Fruit fly (Drosophila melanogaster): ENCODE measurements around the gene fd3F.

fd3F gene

dm6 chrX:3811340-3811788 is 9.2 kb downstream of the fd3F start, which contains the start of gene ec (continued):
- TF ChIP-seq Abd-B (GFP tag; optimal IDR thresholded peaks at IDR 0.05) (no peak), ci (GFP tag; IDR thresholded peaks at IDR 0.05) (peak; percentile 57; the same call in 2 of the 3 replicates), unc-4 (GFP tag; IDR thresholded peaks at IDR 0.05; ENCODE audit: partially characterized antibody) (peak; percentile 35), pb (GFP tag; optimal IDR thresholded peaks at IDR 0.05) (no peak), Dip3 (GFP tag; optimal IDR thresholded peaks at IDR 0.05) (peak; percentile 35), sug (tag; optimal IDR thresholded peaks at IDR 0.05) (peak; percentile 11), Trl (optimal IDR thresholded peaks at IDR 0.05) (peak; percentile 4 to 42), Trl (GFP tag; optimal IDR thresholded peaks at IDR 0.05) (peak; percentile 62), Sry-δ (GFP tag; optimal IDR thresholded peaks at IDR 0.05) (peak; percentile 63), CG8924 (tag; optimal IDR thresholded peaks at IDR 0.05) (peak; percentile 44), Adf1 (GFP tag; IDR thresholded peaks at IDR 0.05) (peak; percentile 36; the same call in 1 of the 2 replicates), Gsc (GFP tag; IDR thresholded peaks at IDR 0.05) (no peak), CG6854 (GFP tag; optimal IDR thresholded peaks at IDR 0.05) (no peak), HLHmδ (GFP tag; optimal IDR thresholded peaks at IDR 0.05) (peak; percentile 79), pros (GFP tag; optimal IDR thresholded peaks at IDR 0.05) (peak; percentile 4), CG14710 (tag; optimal IDR thresholded peaks at IDR 0.05) (peak; percentile 55), CG11247 (GFP tag; IDR thresholded peaks at IDR 0.05) (0 out of 2 replicates have a peak, but pooled peaks have one; percentile 21), Poxn (GFP tag; IDR thresholded peaks at IDR 0.05) (no peak), lilli (GFP tag; optimal IDR thresholded peaks at IDR 0.05) (peak; percentile 31), vnd (GFP tag; IDR thresholded peaks at IDR 0.05; ENCODE audit: partially characterized antibody) (no peak), amos (GFP tag; IDR thresholded peaks at IDR 0.05; ENCODE audit: partially characterized antibody) (peak; percentile 45; the same call in 1 of the 2 replicates), Ravus (GFP tag; IDR thresholded peaks at IDR 0.05) (no peak), Rfx (GFP tag; IDR thresholded peaks at IDR 0.05) (0 out of 2 replicates have a peak, but pooled peaks have one; percentile 33), CG7928 (GFP tag; optimal IDR thresholded peaks at IDR 0.05) (peak; percentile 14), CG17829 (tag; optimal IDR thresholded peaks at IDR 0.05) (peak; percentile 67), Stat92E (GFP tag; optimal IDR thresholded peaks at IDR 0.05) (peak in 1 of 3 experiments; percentile 56), E2f2 (GFP tag; IDR thresholded peaks at IDR 0.05) (peak; percentile 41; the same call in 1 of the 2 replicates), Kr (GFP tag; optimal IDR thresholded peaks at IDR 0.05) (no peak), CG9797 (GFP tag; optimal IDR thresholded peaks at IDR 0.05) (peak; percentile 79), Myb (GFP tag; optimal IDR thresholded peaks at IDR 0.05) (peak; percentile 49), fd102C (GFP tag; optimal IDR thresholded peaks at IDR 0.05) (peak; percentile 19), wek (GFP tag; optimal IDR thresholded peaks at IDR 0.05) (peak; percentile 44), CG18011 (GFP tag; optimal IDR thresholded peaks at IDR 0.05) (no peak), wdn (GFP tag; IDR thresholded peaks at IDR 0.05) (no peak), CG6654 (GFP tag; optimal IDR thresholded peaks at IDR 0.05) (no peak), tgo (GFP tag; IDR thresholded peaks at IDR 0.05) (no peak), CG12659 (GFP tag; optimal IDR thresholded peaks at IDR 0.05) (peak; percentile 38), NK7.1 (GFP tag; optimal IDR thresholded peaks at IDR 0.05) (no peak), crp (GFP tag; optimal IDR thresholded peaks at IDR 0.05) (no peak), chif (GFP tag; optimal IDR thresholded peaks at IDR 0.05) (peak in 1 of 2 experiments; percentile 30), Asciz (GFP tag; optimal IDR thresholded peaks at IDR 0.05) (peak; percentile 42), CG4404 (GFP tag; IDR thresholded peaks at IDR 0.05) (no peak), CG10543 (GFP tag; optimal IDR thresholded peaks at IDR 0.05) (peak; percentile 44), CG14441 (GFP tag; IDR thresholded peaks at IDR 0.05) (no peak), grn (GFP tag; optimal IDR thresholded peaks at IDR 0.05) (peak; percentile 2), pzg (GFP tag; optimal IDR thresholded peaks at IDR 0.05) (peak; percentile 74), CG6813 (GFP tag; optimal IDR thresholded peaks at IDR 0.05) (peak; percentile 28), Hmr (GFP tag; optimal IDR thresholded peaks at IDR 0.05) (peak; percentile 64), her (GFP tag; optimal IDR thresholded peaks at IDR 0.05) (peak; percentile 52), phol (tag; optimal IDR thresholded peaks at IDR 0.05) (peak; percentile 30)

All from whole organism, embryonic.